Fruit fly (Drosophila melanogaster) whole organism, prepupa: ENCODE measurements around the gene CG10638.

ENCODE experiments used
- CG10669 ChIP-seq: fragments of 200-800 bp; sonication (Bioruptor generic); optimal IDR thresholded peaks from 3 replicates; lab custom pipeline; 2018; ENCODE audit warnings: missing biosample characterization, mild to moderate bottlenecking, missing genetic modification characterization, moderate library complexity
- CG16779 ChIP-seq: fragments of 200-800 bp; sonication (Bioruptor generic); optimal IDR thresholded peaks from 3 replicates; lab custom pipeline; 2017; ENCODE audit warnings: missing biosample characterization, mild to moderate bottlenecking, missing genetic modification characterization
- Hr39 ChIP-seq: fragments of 200-800 bp; sonication (Bioruptor generic); optimal IDR thresholded peaks from 2 replicates; lab custom pipeline; 2016; ENCODE audit warnings: missing biosample characterization, missing genetic modification characterization
- Sox15 ChIP-seq: fragments of 200-800 bp; sonication (Bioruptor generic); optimal IDR thresholded peaks from 3 replicates; lab custom pipeline; 2016; ENCODE audit warnings: missing biosample characterization, missing genetic modification characterization
- acj6 ChIP-seq: fragments of 200-800 bp; sonication (Bioruptor generic); optimal IDR thresholded peaks from 3 replicates; lab custom pipeline; 2016; ENCODE audit warnings: missing biosample characterization, missing genetic modification characterization
- eg ChIP-seq: fragments of 200-800 bp; sonication (Bioruptor generic); IDR thresholded peaks from 3 replicates; pipeline ENCODE4 v1.3.6; 2022; ENCODE audit warnings: missing biosample characterization, missing genetic modification characterization
- lz ChIP-seq: fragments of 200-800 bp; sonication (Bioruptor generic); optimal IDR thresholded peaks from 3 replicates; lab custom pipeline; 2016; ENCODE audit warnings: missing biosample characterization, missing genetic modification characterization
- pdm3 ChIP-seq: fragments of 200-800 bp; sonication (Bioruptor generic); optimal IDR thresholded peaks from 3 replicates; lab custom pipeline; 2016; ENCODE audit warnings: missing biosample characterization, missing genetic modification characterization
- salr ChIP-seq, 2 experiments: fragments of 200-800 bp; sonication (Bioruptor generic); optimal IDR thresholded peaks; 3 replicates each; lab custom pipeline; 2016 to 2018; ENCODE audit warnings: missing biosample characterization in 2 of 2, missing genetic modification characterization in 2 of 2, mild to moderate bottlenecking in 1 of 2
- vri ChIP-seq: fragments of 200-800 bp; sonication (Bioruptor generic); optimal IDR thresholded peaks from 3 replicates; lab custom pipeline; 2016; ENCODE audit warnings: missing biosample characterization, mild to moderate bottlenecking, missing genetic modification characterization

- TF ChIP-seq CG10669 (GFP tag; lab: Kevin White, UChicago) (no peak), Sox15 (no peak), Hr39 (no peak), lz (GFP tag; lab: Kevin White, UChicago) (no peak), eg (GFP tag; lab: Robert Waterston, UW) (no peak), pdm3 (GFP tag; lab: Kevin White, UChicago) (no peak), vri (GFP tag; lab: Kevin White, UChicago) (no peak), acj6 (GFP tag; lab: Kevin White, UChicago) (no peak), salr (GFP tag; optimal IDR thresholded peaks at IDR 0.05; lab: Kevin White, UChicago) (no peak), CG16779 (tag; lab: Kevin White, UChicago) (no peak)
Observed at dm6 chr3L:12465229-12465628, 35.9 kb downstream of the CG10638 start.
